Worm (Caenorhabditis elegans): ENCODE data around the gene col-77.

Gene col-77

DNA sequence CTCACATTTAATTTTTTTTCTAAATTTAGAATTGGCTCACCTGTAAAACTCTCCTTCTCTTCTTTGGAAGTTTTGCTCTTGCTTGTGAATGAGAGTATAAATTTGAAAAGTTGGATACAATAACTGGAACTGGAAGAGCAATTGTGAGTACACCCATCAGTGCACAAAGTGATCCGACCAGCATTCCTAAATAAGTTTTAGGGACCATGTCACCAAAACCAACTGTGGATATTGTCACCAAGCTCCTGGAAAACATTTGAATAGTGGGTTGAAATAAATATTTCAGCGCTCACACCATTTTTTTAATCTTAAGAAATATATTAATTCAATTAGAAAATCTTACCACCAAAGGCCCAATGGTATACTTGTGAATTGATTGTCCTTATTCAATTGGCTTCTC is 50.9 kb downstream of the col-77 start:
- TF ChIP-seq zag-1 (tag; optimal IDR thresholded peaks at IDR 0.05) (no peak), aly-2 (tag; optimal IDR thresholded peaks at IDR 0.05) (no peak), unc-39 (tag; optimal IDR thresholded peaks at IDR 0.05) (no peak), eor-1 (tag; optimal IDR thresholded peaks at IDR 0.05) (no peak), egl-27 (tag; optimal IDR thresholded peaks at IDR 0.05) (no peak), fos-1 (tag; optimal IDR thresholded peaks at IDR 0.05) (no peak), pha-4 (tag; optimal IDR thresholded peaks at IDR 0.05) (no peak), ZK546.5 (tag; optimal IDR thresholded peaks at IDR 0.05) (no peak), snpc-4 (tag; optimal IDR thresholded peaks at IDR 0.05) (no peak), ceh-28 (tag; optimal IDR thresholded peaks at IDR 0.05) (no peak)

Data from whole organism, L3 larva.